Fruit fly (Drosophila melanogaster) whole organism: ENCODE results near the gene kst.

Source experiments
- CG8478 ChIP-seq: fragments of >200 bp; optimal IDR thresholded peaks from 2 replicates; lab custom pipeline; 2018; ENCODE audit warnings: inconsistent platforms
- Dll ChIP-seq: fragments of >200 bp; optimal IDR thresholded peaks from 2 replicates; lab custom pipeline; 2017
- psq ChIP-seq: fragments of >200 bp; optimal IDR thresholded peaks from 2 replicates; lab custom pipeline; 2017
- usp ChIP-seq: fragments of >200 bp; optimal IDR thresholded peaks from 2 replicates; lab custom pipeline; 2017; ENCODE audit warnings: missing biosample characterization, missing genetic modification characterization, mixed read lengths

dm6 chr3L:3328771-3329170 is 7.9 kb upstream of the kst start, which contains the start of gene Strip:
- TF ChIP-seq psq (lab: Kevin White, UChicago) (no peak), usp (no peak), Dll (lab: Kevin White, UChicago) (no peak), CG8478 (no peak)
